Worm (Caenorhabditis elegans) whole organism, dauer: ENCODE data around the gene Y37H2A.7.

ENCODE experiments used
- unc-62 ChIP-seq: sonication (generic microtip); optimal IDR thresholded peaks from 2 replicates; lab custom pipeline; 2017; ENCODE audit warnings: missing biosample characterization, missing genetic modification reagents, missing genetic modification characterization

Y37H2A.7 gene

DNA sequence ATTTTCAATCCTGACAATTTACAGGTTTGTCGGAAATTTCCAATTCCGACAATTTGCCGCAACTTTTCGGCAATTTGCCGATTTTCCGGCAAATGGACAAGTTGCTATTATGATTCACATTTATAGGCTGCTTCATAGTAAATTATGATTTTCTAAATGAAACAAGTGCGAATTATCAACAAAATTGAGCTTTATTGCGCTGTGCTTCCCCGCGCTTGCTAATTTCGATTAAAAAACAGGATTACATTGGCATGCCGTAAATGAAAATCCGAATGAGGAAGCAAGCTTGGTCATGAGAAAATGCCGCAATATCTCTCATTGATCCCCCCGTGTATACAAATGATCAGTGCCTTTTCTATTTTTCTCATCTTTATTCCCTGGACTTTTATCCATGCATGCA lies 4.4 kb upstream of the Y37H2A.7 start, which contains the start of gene Y37H2A.10:
Gene Y37H2A.10, plus strand, starts transcription at position 301 of the 400 bp plus-strand sequence.
- TF ChIP-seq unc-62 (GFP tag; lab: Kevin White, UChicago), result no peak

DNA sequence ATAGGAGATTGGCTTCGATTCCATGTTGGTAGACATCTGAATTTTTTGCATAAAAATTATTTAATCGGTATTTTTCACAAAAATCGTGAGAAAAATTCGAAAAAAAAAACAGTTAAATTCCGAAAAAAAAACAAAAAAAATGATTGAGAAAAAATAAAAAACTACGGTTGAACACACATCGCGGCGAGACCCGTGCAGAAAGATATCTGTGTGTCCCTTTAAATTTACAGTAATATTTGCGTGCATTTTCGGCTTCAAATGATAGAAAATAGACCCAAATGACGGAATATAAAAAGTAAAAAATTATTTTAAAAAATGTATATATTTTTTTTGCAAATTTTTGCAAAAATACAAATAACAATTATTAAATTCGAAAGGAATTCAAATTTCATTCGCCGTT lies 3.4 kb upstream of the Y37H2A.7 start:
- TF ChIP-seq unc-62 (GFP tag; lab: Kevin White, UChicago), result no peak

DNA sequence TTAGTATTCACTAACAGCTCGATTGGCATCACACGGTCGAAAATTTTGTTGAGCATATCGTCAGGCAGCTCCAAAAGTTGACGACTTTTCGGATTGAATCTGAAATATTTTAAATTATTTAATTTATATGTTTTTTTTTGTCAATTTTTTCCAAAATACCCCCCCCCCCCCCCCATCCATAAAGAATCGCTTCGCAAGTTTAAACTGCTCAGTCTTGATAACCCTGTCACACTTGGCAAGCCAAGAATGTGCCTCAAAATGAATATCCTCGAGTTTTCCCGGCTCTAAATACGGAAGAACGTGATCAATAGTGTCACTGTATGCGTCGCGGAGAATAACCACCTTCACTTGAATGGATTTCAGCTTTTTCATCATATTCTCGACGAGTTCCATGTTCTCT lies 1.1 kb downstream of the Y37H2A.7 start, which contains the start of gene Y37H2A.18:
Gene Y37H2A.18, minus strand, starts transcription at position 101 of the 400 bp plus-strand sequence.
- TF ChIP-seq unc-62 (GFP tag; lab: Kevin White, UChicago), result no peak

DNA sequence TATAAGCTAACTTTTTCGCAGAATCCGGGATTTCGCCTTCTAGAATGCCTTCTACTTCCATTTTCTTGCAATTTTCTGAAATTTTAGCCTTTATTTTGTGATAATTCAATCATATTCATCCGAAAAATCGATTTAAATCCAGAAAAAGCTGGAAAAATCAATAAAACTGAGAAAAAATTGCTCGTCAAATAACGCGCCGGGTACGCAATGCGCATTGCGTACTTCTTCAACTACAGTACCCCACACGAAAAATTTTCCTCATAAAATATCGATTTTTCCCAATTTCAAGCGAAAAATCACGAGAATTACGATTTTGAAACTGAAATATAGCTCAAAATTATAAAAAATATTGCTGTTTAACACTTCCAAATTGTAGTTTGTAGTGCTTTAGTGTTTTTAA lies 3.2 kb downstream of the Y37H2A.7 start, which contains the start of gene Y37H2A.12:
Gene Y37H2A.12, minus strand, starts transcription at position 81 of the 400 bp plus-strand sequence.
- TF ChIP-seq unc-62 (GFP tag; lab: Kevin White, UChicago), result no peak

DNA sequence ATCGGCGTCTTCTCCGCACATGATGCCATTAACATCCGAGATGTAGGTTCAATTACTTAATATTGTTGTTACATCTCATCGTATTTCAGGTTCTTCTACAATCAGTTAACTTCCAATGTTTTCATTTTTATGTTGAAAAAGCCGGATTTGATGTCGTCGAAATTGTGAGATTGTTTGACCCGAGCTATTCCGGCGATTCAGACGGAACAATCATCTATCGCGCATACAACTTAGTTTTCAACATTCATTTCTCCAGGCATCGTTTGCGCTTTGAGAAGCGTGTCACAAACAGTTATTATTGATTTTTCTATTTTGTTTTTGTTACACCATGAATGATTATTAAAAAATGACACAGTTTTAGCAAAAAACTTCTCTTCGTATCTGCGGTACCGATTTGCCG lies 5.7 kb downstream of the Y37H2A.7 start:
- TF ChIP-seq unc-62 (GFP tag; lab: Kevin White, UChicago), result no peak

DNA sequence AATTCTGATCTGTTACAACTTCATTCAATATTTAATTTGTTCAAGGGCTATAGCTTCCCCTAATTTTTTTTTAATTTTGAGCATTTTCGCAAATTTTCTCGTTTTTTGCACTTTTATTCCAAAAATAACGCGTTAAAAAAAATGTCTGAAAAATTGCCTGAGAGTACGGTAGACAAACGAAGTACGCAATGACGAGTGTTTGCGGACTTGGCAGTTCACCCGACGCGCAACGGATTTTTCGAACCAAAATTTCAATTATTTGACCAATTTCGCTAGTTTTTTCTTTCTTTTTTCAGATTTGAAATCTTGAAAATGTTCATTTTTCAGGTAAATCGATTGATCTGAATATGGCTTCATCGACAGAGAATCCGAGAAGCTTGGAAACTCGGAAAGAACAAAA lies 7.1 kb downstream of the Y37H2A.7 start, which contains the start of gene fbxa-211:
Gene fbxa-211, plus strand, starts transcription at position 328 of the 400 bp plus-strand sequence.
- TF ChIP-seq unc-62 (GFP tag; lab: Kevin White, UChicago), result no peak

DNA sequence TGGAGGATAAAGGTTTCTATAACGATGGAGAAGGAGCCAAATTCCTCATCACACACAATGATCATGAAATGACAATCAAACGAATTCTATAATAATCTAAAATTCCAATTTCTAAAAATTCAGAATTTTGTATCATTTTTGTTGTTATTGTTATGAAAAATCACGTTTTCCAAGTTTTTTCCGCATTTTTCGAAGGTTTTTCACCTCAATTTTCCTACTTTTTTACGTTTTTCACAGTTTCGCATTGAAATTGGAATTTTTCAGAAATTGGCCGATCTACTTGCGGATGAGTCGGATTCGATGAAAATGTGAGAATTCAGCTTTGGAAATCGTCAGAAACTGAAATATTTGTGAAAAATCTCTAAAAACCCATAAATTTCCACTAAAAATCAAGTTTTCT lies 9.2 kb downstream of the Y37H2A.7 start, which contains the start of gene fbxa-210:
Gene fbxa-210, plus strand, starts transcription at position 301 of the 400 bp plus-strand sequence.
- no peak for TF ChIP-seq unc-62 (GFP tag; lab: Kevin White, UChicago)

DNA sequence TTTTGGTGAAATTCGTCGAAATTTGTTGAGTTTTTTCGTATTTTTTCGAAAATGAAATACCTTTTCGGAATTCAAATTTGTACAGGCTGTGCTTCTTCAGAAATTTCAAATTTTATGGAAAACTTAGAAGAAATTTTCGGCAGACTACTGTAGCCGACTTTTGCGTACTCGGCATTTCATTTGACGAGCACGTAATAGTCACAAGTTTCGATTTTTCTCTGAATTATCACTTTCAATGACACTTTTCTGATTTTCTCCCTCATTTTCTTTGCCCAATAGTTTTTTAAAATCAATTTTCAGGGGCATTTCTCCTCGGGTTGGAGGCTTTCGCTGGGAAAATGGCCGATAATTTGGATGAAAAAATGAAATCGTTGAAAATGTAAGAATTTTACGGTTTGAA lies 10.6 kb downstream of the Y37H2A.7 start, which contains the start of gene fbxa-107:
Gene fbxa-107, plus strand, starts transcription at position 301 of the 400 bp plus-strand sequence.
- TF ChIP-seq unc-62 (GFP tag; lab: Kevin White, UChicago), result no peak

DNA sequence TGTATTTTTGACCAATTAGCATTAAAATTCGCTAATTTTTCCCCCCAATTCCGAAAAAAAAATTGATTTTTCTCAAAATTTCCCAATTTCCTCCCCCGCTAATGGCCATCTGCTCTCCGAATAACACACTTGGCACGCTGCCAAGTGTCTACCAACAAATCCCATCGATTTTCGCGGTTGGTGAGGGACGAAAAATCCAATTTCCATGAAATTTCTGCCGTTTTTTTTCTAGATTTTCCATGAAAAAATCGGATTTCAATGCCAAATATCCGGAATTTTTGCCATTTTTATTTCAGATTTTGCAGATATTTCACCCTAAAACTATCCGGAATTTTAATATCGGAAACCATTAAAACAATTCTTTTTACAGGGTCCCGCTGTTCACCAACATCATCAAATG lies 24.8 kb downstream of the Y37H2A.7 start:
- TF ChIP-seq unc-62 (GFP tag; lab: Kevin White, UChicago), result no peak

DNA sequence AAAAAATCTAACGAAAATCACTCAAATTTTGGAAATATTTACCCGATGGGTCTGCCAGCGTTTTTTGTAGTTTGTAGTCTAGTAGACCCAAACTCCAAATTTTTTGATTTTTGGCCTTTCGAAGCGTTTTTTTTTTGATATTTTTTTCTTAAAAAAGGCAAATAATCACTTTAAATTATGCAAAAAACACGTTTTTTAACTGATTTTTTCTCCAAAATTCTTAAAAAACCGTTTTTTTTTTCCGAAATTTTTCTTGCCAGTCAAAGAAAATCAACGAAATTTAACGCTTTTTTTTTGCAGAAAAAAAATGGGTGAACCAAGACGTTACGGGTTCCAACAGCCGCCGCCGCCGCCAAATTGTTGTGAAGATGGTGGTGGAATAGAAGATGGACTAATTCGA lies 26.3 kb downstream of the Y37H2A.7 start, which contains the start of gene Y37H2A.1:
Gene Y37H2A.1, plus strand, starts transcription at position 301 of the 400 bp plus-strand sequence.
- no peak for TF ChIP-seq unc-62 (GFP tag; lab: Kevin White, UChicago)

DNA sequence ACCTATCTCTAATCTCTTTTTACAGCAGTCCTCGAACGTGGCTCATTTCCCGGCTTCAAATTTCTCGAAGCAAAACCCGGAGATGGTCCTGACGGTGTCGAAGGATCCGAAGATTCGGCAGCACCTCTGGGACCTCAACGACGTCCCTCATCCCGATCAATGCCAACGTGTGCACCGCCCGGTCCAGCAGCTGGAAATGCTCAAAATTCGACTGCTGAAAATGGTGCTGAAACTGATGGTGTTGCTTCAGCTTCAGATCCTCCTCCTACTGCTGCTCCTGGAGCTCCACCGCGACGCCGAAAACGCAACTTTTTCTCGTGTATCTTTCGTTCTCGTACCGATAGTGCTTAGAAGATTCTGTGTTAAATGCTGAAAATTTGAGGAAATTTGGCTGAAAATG lies 28.2 kb downstream of the Y37H2A.7 start:
- no peak for TF ChIP-seq unc-62 (GFP tag; lab: Kevin White, UChicago)

DNA sequence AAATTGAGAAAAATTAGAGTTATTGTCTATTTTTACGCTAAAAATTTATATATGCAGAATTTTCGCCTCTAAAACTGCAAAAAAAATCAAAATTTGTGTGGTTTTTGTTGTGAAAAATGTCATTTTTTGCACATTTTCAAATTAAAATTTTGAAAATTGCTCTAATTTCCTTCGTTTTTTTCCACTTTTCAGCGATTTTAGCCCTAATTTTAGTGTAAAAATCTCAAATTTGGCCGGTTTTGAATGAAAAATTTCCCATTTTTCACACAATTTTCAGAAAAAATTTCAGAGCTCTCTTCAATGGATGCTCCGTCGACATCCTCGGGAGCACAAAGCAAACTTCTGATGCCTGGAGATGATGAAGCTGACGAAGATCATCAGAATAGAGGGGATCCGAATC lies 35.9 kb downstream of the Y37H2A.7 start, which contains the start of gene par-4:
Gene par-4, plus strand, starts transcription at position 301 of the 400 bp plus-strand sequence.
- TF ChIP-seq unc-62 (GFP tag; lab: Kevin White, UChicago), result no peak

DNA sequence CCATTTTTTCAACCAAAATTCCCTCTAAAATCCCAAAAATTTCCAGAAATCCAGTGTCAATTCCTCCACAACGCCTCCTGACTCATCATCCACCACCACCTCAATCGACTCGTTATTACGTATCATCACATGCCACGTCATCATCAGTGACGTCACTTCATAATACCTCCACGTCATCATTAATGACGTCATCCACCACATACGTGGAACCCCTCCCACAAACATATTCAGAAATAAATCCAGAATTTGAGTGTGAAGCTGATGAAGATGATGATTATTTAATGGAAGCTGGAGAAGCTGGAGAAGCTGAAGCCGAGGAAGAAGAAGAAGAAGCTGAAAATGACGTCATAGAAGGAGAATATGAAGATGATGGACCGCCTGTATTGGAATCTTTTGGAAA lies 40.3 kb downstream of the Y37H2A.7 start:
- TF ChIP-seq unc-62 (GFP tag; lab: Kevin White, UChicago), result no peak

DNA sequence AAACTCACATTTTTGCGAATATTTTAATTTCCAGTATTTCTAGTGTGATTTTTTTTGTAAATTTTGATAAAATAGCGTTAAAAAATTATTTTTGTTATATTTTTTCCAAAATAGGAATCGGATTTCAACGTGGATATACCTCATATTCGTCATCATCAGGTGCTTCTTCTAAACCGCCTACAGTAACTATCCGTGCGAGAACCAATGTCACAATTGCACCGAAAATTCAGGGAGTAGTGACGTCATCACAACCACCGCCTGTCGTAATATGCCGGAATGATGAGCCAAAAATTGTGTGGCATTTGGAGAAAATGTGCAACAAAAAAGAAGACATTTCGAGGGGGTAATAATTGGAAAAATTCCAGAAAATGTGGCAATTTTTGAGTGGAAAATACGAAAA lies 43.1 kb downstream of the Y37H2A.7 start:
- no peak for TF ChIP-seq unc-62 (GFP tag; lab: Kevin White, UChicago)

DNA sequence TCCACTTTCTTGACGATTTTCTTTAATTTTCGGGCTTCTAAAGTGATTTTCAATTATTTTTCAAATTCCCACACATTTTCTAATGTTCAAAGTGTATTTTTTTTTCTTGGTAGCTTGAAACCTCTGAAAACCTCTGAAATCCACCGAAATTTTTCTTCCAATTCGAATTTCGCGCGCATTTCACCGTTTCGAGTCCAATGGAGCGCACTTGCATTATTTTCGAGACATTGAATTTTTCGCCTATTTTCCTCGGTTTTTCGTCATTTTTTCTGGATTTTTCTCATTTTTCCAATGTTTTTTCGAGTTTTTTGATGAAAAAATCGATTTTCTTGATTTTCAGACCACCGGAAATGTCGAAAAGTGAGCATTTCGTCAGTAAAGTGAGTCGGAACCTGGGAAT lies 47.5 kb downstream of the Y37H2A.7 start, which contains the start of gene slr-2:
Gene slr-2, plus strand, starts transcription at position 341 of the 400 bp plus-strand sequence.
- TF ChIP-seq unc-62 (GFP tag; lab: Kevin White, UChicago), result no peak

DNA sequence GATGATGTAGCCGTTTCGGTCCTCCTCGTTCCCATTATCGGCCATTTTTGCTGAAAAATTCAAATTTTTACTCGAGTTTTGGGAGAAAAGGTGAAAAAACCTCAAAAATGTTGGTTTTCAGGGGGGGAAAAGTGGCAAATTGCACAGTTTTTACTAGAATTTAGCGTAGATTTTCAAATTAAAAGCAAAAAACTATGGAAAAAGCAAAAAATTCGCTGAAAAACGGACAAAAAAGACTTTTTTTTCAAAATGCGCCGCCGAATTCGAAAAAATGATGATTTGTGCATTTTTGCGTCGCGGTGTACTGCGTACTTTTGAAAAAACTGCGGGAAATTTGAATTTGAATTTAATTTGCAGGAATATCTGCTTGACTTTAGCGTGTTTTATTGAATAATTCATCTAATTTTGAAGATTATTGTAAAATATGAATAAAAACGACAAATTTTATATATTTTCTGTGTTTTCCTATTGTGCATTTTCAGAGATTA lies 48.1 kb downstream of the Y37H2A.7 start, which contains the start of gene Y59A8B.12:
Gene Y59A8B.12, minus strand, starts transcription at position 51 of the 488 bp plus-strand sequence.
- TF ChIP-seq unc-62 (GFP tag; lab: Kevin White, UChicago), result no peak
